Worm (Caenorhabditis elegans): ENCODE data around the gene rpn-7.
"Not testable (repeated sequence)": the region's sequence is repeated elsewhere in the genome, so short reads cannot be mapped to it uniquely, and the experiment has no call there.

The rpn-7 gene

DNA sequence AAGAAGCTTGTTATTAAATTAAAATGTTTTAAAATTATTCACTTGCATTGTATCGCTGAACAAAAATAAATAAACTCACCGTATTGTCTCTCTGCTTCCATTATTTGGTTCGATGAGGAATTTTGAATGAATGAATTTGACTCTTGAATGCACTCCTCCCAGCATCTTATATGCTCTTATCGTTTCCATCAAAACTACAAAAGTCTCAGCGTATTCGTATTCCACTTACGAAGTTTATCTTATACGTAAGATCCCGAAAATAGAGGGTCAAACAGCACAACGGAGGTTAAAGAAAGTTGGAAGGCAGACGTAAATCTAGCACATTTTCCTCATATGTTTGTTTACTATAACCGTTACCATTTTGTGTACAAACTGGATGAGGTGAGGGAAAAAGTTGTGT lies 30.1 kb upstream of the rpn-7 start, which contains the start of gene nhr-267:
TSS of gene nhr-267 (minus strand) at position 101 of the 400 bp plus-strand sequence.
- TF ChIP-seq nhr-102, nhr-10, lsy-2 (tag; optimal IDR thresholded peaks at IDR 0.05): not testable (repeated sequence)

DNA sequence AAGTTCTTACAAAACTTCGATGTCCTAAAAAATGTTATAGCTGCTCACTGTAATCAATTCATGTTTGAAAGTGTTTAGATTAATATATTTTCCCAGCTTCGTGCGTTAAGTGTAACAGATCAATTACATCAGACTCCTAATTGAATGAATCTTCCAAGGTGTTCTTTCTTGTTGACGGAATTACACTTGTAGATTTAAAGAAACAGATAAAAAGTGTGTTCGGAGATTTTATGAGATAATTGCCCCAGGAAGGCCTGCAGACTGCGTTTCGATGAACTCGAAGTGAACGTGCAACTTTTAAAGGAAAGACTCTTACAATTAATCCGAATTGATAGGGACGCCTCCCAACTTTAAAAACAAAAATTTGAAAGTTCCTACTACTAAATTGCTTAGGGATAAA lies 26.8 kb upstream of the rpn-7 start:
- no peak for TF ChIP-seq sdz-12 (GFP tag; optimal IDR thresholded peaks at IDR 0.05)
- TF ChIP-seq ztf-7 (tag; optimal IDR thresholded peaks at IDR 0.05), result no peak
- TF ChIP-seq mxl-2 (GFP tag; conservative IDR thresholded peaks at IDR 0.05), result no peak
- TF ChIP-seq F10B5.3 (tag; optimal IDR thresholded peaks at IDR 0.05), result no peak
- no peak for TF ChIP-seq lim-7 (GFP tag; IDR thresholded peaks at IDR 0.05)
- TF ChIP-seq lin-13 (GFP tag; optimal IDR thresholded peaks at IDR 0.05), result no peak
- TF ChIP-seq F44E2.7 (GFP tag; IDR thresholded peaks at IDR 0.05), result no peak
- TF ChIP-seq nhr-111 (GFP tag; optimal IDR thresholded peaks at IDR 0.05), result no peak
- no peak for TF ChIP-seq rbr-2 (tag; optimal IDR thresholded peaks at IDR 0.05)
- no peak for TF ChIP-seq nhr-41 (GFP tag; IDR thresholded peaks at IDR 0.05)
- TF ChIP-seq nhr-42 (GFP tag; IDR thresholded peaks at IDR 0.05), result no peak
- TF ChIP-seq snpc-4 (tag; optimal IDR thresholded peaks at IDR 0.05), result no peak
- no peak for TF ChIP-seq dpl-1 (GFP tag; optimal IDR thresholded peaks at IDR 0.05)
- no peak for TF ChIP-seq T26A8.4 (GFP tag; IDR thresholded peaks at IDR 0.05)

DNA sequence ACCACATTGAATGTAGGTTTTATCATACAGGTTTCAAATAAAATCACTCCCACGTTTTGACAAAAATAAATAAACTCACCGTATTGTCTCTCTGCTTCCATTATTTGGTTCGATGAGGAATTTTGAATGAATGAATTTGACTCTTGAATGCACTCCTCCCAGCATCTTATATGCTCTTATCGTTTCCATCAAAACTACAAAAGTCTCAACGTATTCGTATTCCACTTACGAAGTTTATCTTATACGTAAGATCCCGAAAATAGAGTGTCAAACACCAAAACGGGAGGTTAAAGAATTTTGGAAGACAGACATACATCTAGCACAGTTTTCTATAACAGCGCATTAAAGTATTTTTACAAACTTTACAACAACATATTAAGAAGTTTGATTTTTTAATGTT lies 22.6 kb upstream of the rpn-7 start, which contains the start of gene nhr-264:
TSS of gene nhr-264 (minus strand) at position 101 of the 400 bp plus-strand sequence.
- not testable (repeated sequence) for TF ChIP-seq lin-29 (GFP tag; IDR thresholded peaks at IDR 0.05); daf-12 (tag; optimal IDR thresholded peaks at IDR 0.05); madf-9 (GFP tag; conservative IDR thresholded peaks at IDR 0.05)

DNA sequence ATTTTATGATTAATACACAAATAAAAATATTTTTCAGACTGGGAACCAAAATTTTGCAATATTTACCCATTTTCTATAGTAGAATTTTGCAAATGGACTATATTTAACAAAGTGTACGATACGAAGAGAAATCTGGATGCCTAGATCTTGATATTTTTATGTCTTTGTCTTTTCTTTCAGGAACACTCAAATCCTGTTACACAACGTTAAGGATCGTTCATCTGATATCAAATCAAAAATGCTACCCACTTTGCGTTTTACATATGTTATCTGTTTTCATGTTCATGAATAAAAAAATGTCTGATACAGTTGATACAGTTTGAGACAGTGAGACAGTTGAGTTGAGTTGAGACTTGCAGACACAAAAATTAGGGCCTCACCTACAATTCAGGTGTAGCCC lies 20.1 kb upstream of the rpn-7 start, which contains the start of gene F49C12.1:
TSS of gene F49C12.1 (minus strand) at position 70 of the 400 bp plus-strand sequence.
- TF ChIP-seq dmd-8 (GFP tag; IDR thresholded peaks at IDR 0.05) (no peak), vab-7 (GFP tag; IDR thresholded peaks at IDR 0.05) (no peak), Y105C5A.15 (GFP tag; IDR thresholded peaks at IDR 0.05) (no peak), ceh-28 (tag; optimal IDR thresholded peaks at IDR 0.05) (no peak), nhr-11 (tag; optimal IDR thresholded peaks at IDR 0.05) (no peak), R02D3.7 (tag; optimal IDR thresholded peaks at IDR 0.05) (no peak), aha-1 (tag) (peak; percentile 51), nhr-237 (tag; optimal IDR thresholded peaks at IDR 0.05) (no peak), zip-2 (tag; optimal IDR thresholded peaks at IDR 0.05) (no peak), ZK546.5 (tag; optimal IDR thresholded peaks at IDR 0.05) (no peak), mxl-3 (GFP tag; optimal IDR thresholded peaks at IDR 0.05) (no peak), daf-12 (tag; optimal IDR thresholded peaks at IDR 0.05) (no peak), unc-62 (GFP tag; optimal IDR thresholded peaks at IDR 0.05 in 1 of 2) (peak in 1 of 2 experiments; percentile 65), unc-62 (tag; optimal IDR thresholded peaks at IDR 0.05) (no peak)

DNA sequence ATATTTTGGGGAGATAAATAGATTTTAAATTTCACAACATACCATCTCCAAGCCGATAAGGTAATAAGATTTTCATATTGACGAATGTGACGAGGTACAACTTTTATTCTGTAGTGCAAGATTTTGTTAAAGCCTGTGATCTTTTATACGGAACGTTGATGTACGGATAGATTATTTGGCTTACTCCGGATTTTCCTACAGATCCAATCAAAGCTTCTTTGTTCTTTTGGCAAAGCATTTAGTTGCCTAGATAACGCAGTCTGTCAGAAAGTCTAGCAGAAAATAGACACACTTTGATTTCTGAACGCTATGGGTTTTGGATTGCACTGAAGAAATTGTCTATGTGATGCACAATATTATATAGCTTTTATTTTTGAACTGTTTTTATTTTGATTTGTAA lies 17.3 kb upstream of the rpn-7 start, which contains the start of gene F49C12.2:
TSS of gene F49C12.2 (minus strand) at position 101 of the 400 bp plus-strand sequence.
- TF ChIP-seq daf-8 (GFP tag; IDR thresholded peaks at IDR 0.05) (no peak), spr-1 (tag; optimal IDR thresholded peaks at IDR 0.05) (no peak), ceh-20 (GFP tag; IDR thresholded peaks at IDR 0.05) (no peak), ctbp-1 (GFP tag; IDR thresholded peaks at IDR 0.05) (no peak), hlh-30 (tag; optimal IDR thresholded peaks at IDR 0.05; ENCODE audit: insufficient read depth) (no peak), Y5F2A.4 (GFP tag; optimal IDR thresholded peaks at IDR 0.05) (no peak), ztf-7 (tag; optimal IDR thresholded peaks at IDR 0.05) (no peak), arid-1 (GFP tag; conservative IDR thresholded peaks at IDR 0.05) (no peak), F49E8.2 (tag; optimal IDR thresholded peaks at IDR 0.05; ENCODE audit: borderline replicate concordance) (no peak), ceh-44 (GFP tag; IDR thresholded peaks at IDR 0.05) (no peak), ztf-11 (tag; optimal IDR thresholded peaks at IDR 0.05) (no peak), mxl-2 (GFP tag; conservative IDR thresholded peaks at IDR 0.05) (no peak), ama-1 (optimal IDR thresholded peaks at IDR 0.05) (no peak), aha-1 (tag) (no peak), egl-43 (GFP tag; IDR thresholded peaks at IDR 0.05) (no peak), fos-1 (tag; optimal IDR thresholded peaks at IDR 0.05) (no peak), aly-2 (tag; optimal IDR thresholded peaks at IDR 0.05) (no peak), jun-1 (tag; optimal IDR thresholded peaks at IDR 0.05) (no peak)

Measured in whole organism, L4 larva.